Worm (Caenorhabditis elegans) whole organism, midembryonic: ENCODE data around the gene ZK380.4.
"Not testable (repeated sequence)": the region's sequence is repeated elsewhere in the genome, so short reads cannot be mapped to it uniquely, and the experiment has no call there.

Experiments used
- flt-1 ChIP-seq: fragments of 200-800 bp; sonication (Bioruptor generic); IDR thresholded peaks from 2 replicates; pipeline ENCODE4 v1.3.6; 2022; ENCODE audit warnings: missing genetic modification characterization, missing compliant biosample characterization
- ztf-23 ChIP-seq: fragments of 200-800 bp; sonication (Bioruptor generic); IDR thresholded peaks from 2 replicates; pipeline ENCODE4 v1.3.6; 2022; ENCODE audit warnings: missing genetic modification reagents, missing genetic modification characterization, missing compliant biosample characterization

DNA sequence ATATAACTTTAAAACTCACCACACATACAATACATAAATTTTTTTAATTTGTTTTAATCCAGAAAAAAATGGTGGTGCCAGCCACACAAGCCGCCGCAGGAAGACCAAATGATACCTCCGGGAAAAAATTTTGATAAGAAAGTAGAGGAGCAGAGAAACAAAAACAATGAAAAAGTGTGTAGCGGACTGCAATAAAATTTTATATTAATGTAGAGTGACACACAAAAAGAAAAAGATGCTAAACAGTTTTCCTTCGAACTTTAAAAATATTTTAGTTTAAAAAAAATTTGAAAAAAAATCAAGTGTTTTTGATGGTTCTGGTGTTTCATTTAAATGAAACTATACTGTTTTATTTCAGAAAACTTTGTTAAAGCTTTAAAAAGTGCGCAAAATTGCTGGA is 38.2 kb upstream of the ZK380.4 start, which contains the start of gene C36C9.12:
- not testable (repeated sequence) for TF ChIP-seq flt-1, ztf-23 (GFP tag; lab: Robert Waterston, UW)
